Fruit fly (Drosophila melanogaster): ENCODE measurements around the gene Cpr64Ac.

The Cpr64Ac gene

dm6 chr3L:4259102-4259558 lies 46.4 kb upstream of the Cpr64Ac start, which contains the start of the genes CG15011 and CG1309 (continued):
- peak; percentile 1 for TF ChIP-seq CG6854 (GFP tag; optimal IDR thresholded peaks at IDR 0.05)
- peak; percentile 60 for TF ChIP-seq net (GFP tag; optimal IDR thresholded peaks at IDR 0.05)
- TF ChIP-seq Gug (GFP tag; IDR thresholded peaks at IDR 0.05), result peak; percentile 58; the same call in 1 of the 2 replicates
- TF ChIP-seq Sox102F (GFP tag; optimal IDR thresholded peaks at IDR 0.05), result no peak
- peak; percentile 86 for TF ChIP-seq Eip75B (GFP tag; optimal IDR thresholded peaks at IDR 0.05)
- no peak for TF ChIP-seq CG11294 (GFP tag; IDR thresholded peaks at IDR 0.05)
- peak; percentile 55 for TF ChIP-seq CG11762 (GFP tag; optimal IDR thresholded peaks at IDR 0.05; ENCODE audit: insufficient read depth)
- peak; percentile 33; the same call in 1 of the 3 replicates for TF ChIP-seq CG8119 (GFP tag; IDR thresholded peaks at IDR 0.05)
- no peak for TF ChIP-seq CG4318 (GFP tag; optimal IDR thresholded peaks at IDR 0.05)
- TF ChIP-seq CG6163 (GFP tag; IDR thresholded peaks at IDR 0.05), result peak; percentile 34; the same call in 1 of the 3 replicates
- TF ChIP-seq eg (GFP tag; IDR thresholded peaks at IDR 0.05), result peak; percentile 63; the same call in 2 of the 3 replicates
- TF ChIP-seq pdm3 (GFP tag; optimal IDR thresholded peaks at IDR 0.05), result peak; percentile 83
- TF ChIP-seq Ets96B (tag; optimal IDR thresholded peaks at IDR 0.05), result peak; percentile 79
- peak; percentile 83 for TF ChIP-seq OdsH (GFP tag; optimal IDR thresholded peaks at IDR 0.05)
- TF ChIP-seq cyc (GFP tag; optimal IDR thresholded peaks at IDR 0.05), result peak; percentile 86
- peak; percentile 69 for TF ChIP-seq fkh (GFP tag; optimal IDR thresholded peaks at IDR 0.05)
- TF ChIP-seq Hr39 (GFP tag; optimal IDR thresholded peaks at IDR 0.05), result peak; percentile 89
- peak; percentile 66 for TF ChIP-seq CG10669 (GFP tag; optimal IDR thresholded peaks at IDR 0.05)
- peak; percentile 26 for TF ChIP-seq CG7368 (GFP tag; optimal IDR thresholded peaks at IDR 0.05)
- no peak for TF ChIP-seq CG6276 (GFP tag; optimal IDR thresholded peaks at IDR 0.05)
- TF ChIP-seq CG6792 (GFP tag; optimal IDR thresholded peaks at IDR 0.05), result peak; percentile 72
- no peak for TF ChIP-seq Smox (GFP tag; optimal IDR thresholded peaks at IDR 0.05)
- TF ChIP-seq CG34406 (GFP tag; optimal IDR thresholded peaks at IDR 0.05), result peak; percentile 76
- TF ChIP-seq dac (GFP tag; optimal IDR thresholded peaks at IDR 0.05), result peak; percentile 61
- TF ChIP-seq fd59A (GFP tag; optimal IDR thresholded peaks at IDR 0.05), result peak; percentile 57
- peak; percentile 41 to 47 for TF ChIP-seq salr (GFP tag; optimal IDR thresholded peaks at IDR 0.05)
- TF ChIP-seq spab (GFP tag; optimal IDR thresholded peaks at IDR 0.05), result no peak
- peak; percentile 85 for TF ChIP-seq lz (GFP tag; optimal IDR thresholded peaks at IDR 0.05)
- peak; percentile 93 for TF ChIP-seq Eip78C (GFP tag)
- peak; percentile 89 for TF ChIP-seq CG31627 (GFP tag; optimal IDR thresholded peaks at IDR 0.05)
- no peak for TF ChIP-seq CG9139 (GFP tag; optimal IDR thresholded peaks at IDR 0.05)
- peak; percentile 68 for TF ChIP-seq CG11902 (GFP tag; optimal IDR thresholded peaks at IDR 0.05)
- peak; percentile 67 for TF ChIP-seq CG8319 (GFP tag; optimal IDR thresholded peaks at IDR 0.05)
- TF ChIP-seq Blimp-1 (GFP tag; optimal IDR thresholded peaks at IDR 0.05), result peak; percentile 32
- TF ChIP-seq CG3919 (GFP tag; optimal IDR thresholded peaks at IDR 0.05), result peak; percentile 83
- peak; percentile 7 for TF ChIP-seq Eip93F (GFP tag; optimal IDR thresholded peaks at IDR 0.05)
- TF ChIP-seq Lpt (GFP tag; optimal IDR thresholded peaks at IDR 0.05), result peak; percentile 65
- peak; percentile 82 for TF ChIP-seq achi (GFP tag; optimal IDR thresholded peaks at IDR 0.05)
- peak; percentile 82 for TF ChIP-seq acj6 (GFP tag; optimal IDR thresholded peaks at IDR 0.05)

- TF ChIP-seq eg (GFP tag; IDR thresholded peaks at IDR 0.05) (no peak), ss (GFP tag; optimal IDR thresholded peaks at IDR 0.05) (peak in 1 of 2 experiments; percentile 10), Ets21C (GFP tag; optimal IDR thresholded peaks at IDR 0.05) (no peak), CG7368 (GFP tag; optimal IDR thresholded peaks at IDR 0.05) (no peak), Sox15 (GFP tag; optimal IDR thresholded peaks at IDR 0.05) (no peak), CG6163 (GFP tag; IDR thresholded peaks at IDR 0.05) (no peak), CG6854 (GFP tag; optimal IDR thresholded peaks at IDR 0.05) (no peak), CG3032 (tag; optimal IDR thresholded peaks at IDR 0.05) (peak; percentile 67), Sox102F (GFP tag; optimal IDR thresholded peaks at IDR 0.05) (no peak), lz (GFP tag; optimal IDR thresholded peaks at IDR 0.05) (peak; percentile 51), CG6792 (GFP tag; optimal IDR thresholded peaks at IDR 0.05) (no peak), CG1621 (tag; optimal IDR thresholded peaks at IDR 0.05) (no peak), CG32006 (GFP tag; optimal IDR thresholded peaks at IDR 0.05) (peak; percentile 48), CG3919 (GFP tag; optimal IDR thresholded peaks at IDR 0.05) (no peak), vri (GFP tag; optimal IDR thresholded peaks at IDR 0.05) (no peak), CG11902 (GFP tag; optimal IDR thresholded peaks at IDR 0.05) (peak; percentile 4), cyc (GFP tag; optimal IDR thresholded peaks at IDR 0.05) (peak; percentile 18), Blimp-1 (GFP tag; optimal IDR thresholded peaks at IDR 0.05) (no peak), Ets96B (tag; optimal IDR thresholded peaks at IDR 0.05) (peak; percentile 28), CG11762 (GFP tag; optimal IDR thresholded peaks at IDR 0.05; ENCODE audit: insufficient read depth) (peak; percentile 0), acj6 (GFP tag; optimal IDR thresholded peaks at IDR 0.05) (peak; percentile 42), CG9139 (GFP tag; optimal IDR thresholded peaks at IDR 0.05) (no peak), CG8632 (GFP tag; optimal IDR thresholded peaks at IDR 0.05) (peak; percentile 51), CG8319 (GFP tag; optimal IDR thresholded peaks at IDR 0.05) (no peak), Met (GFP tag; optimal IDR thresholded peaks at IDR 0.05) (peak; percentile 20), dac (GFP tag; optimal IDR thresholded peaks at IDR 0.05) (no peak)
These were observed 41.7 kb upstream of the Cpr64Ac start, which contains the start of the genes ago and CG1265 for dm6 chr3L:4254301-4254834. TSS of gene ago (minus strand) at chr3L:4254306. TSS of gene CG1265 (plus strand) at chr3L:4254776.
